Fruit fly (Drosophila melanogaster): ENCODE data around the gene CG15537.

Gene CG15537

DNA sequence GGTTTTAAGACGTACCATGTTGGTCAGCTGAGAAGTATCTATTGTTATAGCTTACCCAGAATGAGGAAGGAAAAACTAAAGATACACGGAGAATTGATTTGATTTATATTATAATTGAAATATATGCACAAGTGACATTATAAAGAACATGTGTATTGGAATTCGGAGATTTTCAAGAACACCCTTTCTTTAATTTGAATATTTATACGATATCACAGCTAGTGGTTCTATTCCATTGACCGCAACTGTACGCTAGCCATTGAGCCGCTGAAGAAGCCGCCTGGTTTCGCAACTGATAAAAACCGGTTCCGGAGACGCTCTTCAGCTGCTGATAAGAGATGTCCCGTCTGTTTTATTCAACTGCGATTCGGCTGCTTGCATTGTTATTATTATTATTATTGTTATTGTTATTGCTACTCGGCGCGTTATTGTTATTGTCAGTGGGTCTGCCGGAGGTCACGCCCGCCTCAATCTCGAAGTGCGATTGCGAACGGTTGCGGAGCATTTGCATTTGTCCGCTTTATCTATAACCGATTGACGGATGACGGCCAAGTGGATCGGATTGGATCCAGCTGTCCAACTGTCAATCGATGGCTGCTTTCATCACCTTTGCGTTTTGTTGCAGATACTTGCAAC, 18.3 kb upstream of the CG15537 start (continued):
- TF ChIP-seq Hr4 (GFP tag; optimal IDR thresholded peaks at IDR 0.05) (peak; percentile 54), Smox (GFP tag; optimal IDR thresholded peaks at IDR 0.05) (no peak), CG11762 (GFP tag; optimal IDR thresholded peaks at IDR 0.05; ENCODE audit: insufficient read depth) (peak; percentile 43), Sox102F (GFP tag; optimal IDR thresholded peaks at IDR 0.05) (peak; percentile 45), OdsH (GFP tag; optimal IDR thresholded peaks at IDR 0.05) (peak; percentile 61), achi (GFP tag; optimal IDR thresholded peaks at IDR 0.05) (peak; percentile 62), net (GFP tag; optimal IDR thresholded peaks at IDR 0.05) (peak; percentile 36), Sox14 (GFP tag; optimal IDR thresholded peaks at IDR 0.05) (peak; percentile 48), fd59A (GFP tag; optimal IDR thresholded peaks at IDR 0.05) (peak; percentile 16), Hr39 (GFP tag; optimal IDR thresholded peaks at IDR 0.05) (peak; percentile 27), lz (GFP tag; optimal IDR thresholded peaks at IDR 0.05) (peak; percentile 24), esn (GFP tag; optimal IDR thresholded peaks at IDR 0.05) (peak; percentile 59), vri (GFP tag; optimal IDR thresholded peaks at IDR 0.05) (peak; percentile 7), acj6 (GFP tag; optimal IDR thresholded peaks at IDR 0.05) (peak; percentile 60), dsx (GFP tag; optimal IDR thresholded peaks at IDR 0.05; ENCODE audit: poor library complexity, severe bottlenecking) (peak; percentile 52), CG6808 (GFP tag; optimal IDR thresholded peaks at IDR 0.05) (peak; percentile 65), pdm3 (GFP tag; optimal IDR thresholded peaks at IDR 0.05) (peak; percentile 58), Ets21C (GFP tag; optimal IDR thresholded peaks at IDR 0.05) (no peak), Sox15 (GFP tag; optimal IDR thresholded peaks at IDR 0.05) (peak; percentile 22), fd85E (GFP tag; optimal IDR thresholded peaks at IDR 0.05) (peak; percentile 26), CG31627 (GFP tag; optimal IDR thresholded peaks at IDR 0.05) (peak; percentile 31), CG8119 (GFP tag; IDR thresholded peaks at IDR 0.05) (peak; percentile 54; the same call in 1 of the 3 replicates), Eip75B (GFP tag; optimal IDR thresholded peaks at IDR 0.05) (peak; percentile 45), CG15336 (GFP tag; IDR thresholded peaks at IDR 0.05) (peak; percentile 67), Hr38 (GFP tag; optimal IDR thresholded peaks at IDR 0.05) (no peak), eg (GFP tag; IDR thresholded peaks at IDR 0.05) (peak; percentile 71), CG11294 (GFP tag; IDR thresholded peaks at IDR 0.05) (no peak), cyc (GFP tag; optimal IDR thresholded peaks at IDR 0.05) (peak; percentile 6), CG9139 (GFP tag; optimal IDR thresholded peaks at IDR 0.05) (peak; percentile 25), CG3919 (GFP tag; optimal IDR thresholded peaks at IDR 0.05) (peak; percentile 49), Eip93F (GFP tag; optimal IDR thresholded peaks at IDR 0.05) (no peak), CG1621 (tag; optimal IDR thresholded peaks at IDR 0.05) (peak; percentile 46), Met (GFP tag; optimal IDR thresholded peaks at IDR 0.05) (peak; percentile 59), CG6276 (GFP tag; optimal IDR thresholded peaks at IDR 0.05) (peak; percentile 48), Eip78C (GFP tag) (peak; percentile 92), CG11902 (GFP tag; optimal IDR thresholded peaks at IDR 0.05) (peak; percentile 24), dac (GFP tag; optimal IDR thresholded peaks at IDR 0.05) (no peak), CG3032 (tag; optimal IDR thresholded peaks at IDR 0.05) (peak; percentile 52), fkh (GFP tag; optimal IDR thresholded peaks at IDR 0.05) (no peak), CG6163 (GFP tag; IDR thresholded peaks at IDR 0.05) (peak; percentile 71)

DNA sequence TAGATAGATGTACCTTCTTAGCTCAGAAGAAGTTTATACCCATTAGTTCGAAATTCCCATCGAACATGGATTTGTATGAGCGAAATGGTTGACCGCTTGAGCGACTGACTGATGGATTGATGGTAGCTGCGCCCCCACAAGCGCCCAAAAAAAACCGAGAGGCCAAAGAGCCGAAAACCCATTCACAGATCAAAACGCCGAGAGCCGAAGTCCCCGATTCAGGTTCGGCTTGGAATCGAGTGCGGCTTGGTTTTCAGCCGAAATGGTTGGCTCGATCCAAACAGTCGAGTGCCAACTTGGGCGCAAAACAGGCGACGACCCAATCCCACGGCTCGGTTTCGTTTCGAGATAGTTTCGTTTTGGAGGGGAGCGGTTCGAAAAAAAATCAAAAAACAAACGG, 16.8 kb upstream of the CG15537 start:
- peak; percentile 41; the same call in 1 of the 3 replicates for TF ChIP-seq CG6163 (GFP tag; IDR thresholded peaks at IDR 0.05)
- no peak for TF ChIP-seq ss (GFP tag; optimal IDR thresholded peaks at IDR 0.05)
- peak; percentile 18; the same call in 1 of the 2 replicates for TF ChIP-seq CG15336 (GFP tag; IDR thresholded peaks at IDR 0.05)
- TF ChIP-seq CG6854 (GFP tag; optimal IDR thresholded peaks at IDR 0.05): peak; percentile 21
- TF ChIP-seq svp (GFP tag): peak; percentile 50
- TF ChIP-seq CG10631 (GFP tag; optimal IDR thresholded peaks at IDR 0.05): no peak
- no peak for TF ChIP-seq CG4318 (GFP tag; optimal IDR thresholded peaks at IDR 0.05)
- TF ChIP-seq Met (GFP tag; optimal IDR thresholded peaks at IDR 0.05): no peak
- TF ChIP-seq vri (GFP tag; optimal IDR thresholded peaks at IDR 0.05): no peak
- no peak for TF ChIP-seq fd59A (GFP tag; optimal IDR thresholded peaks at IDR 0.05)
- TF ChIP-seq salr (GFP tag; optimal IDR thresholded peaks at IDR 0.05): no peak
- peak; percentile 26 for TF ChIP-seq Eip78C (GFP tag)
- TF ChIP-seq CG11902 (GFP tag; optimal IDR thresholded peaks at IDR 0.05): no peak
- TF ChIP-seq Hr4 (GFP tag; optimal IDR thresholded peaks at IDR 0.05): no peak
- no peak for TF ChIP-seq esn (GFP tag; optimal IDR thresholded peaks at IDR 0.05)
- no peak for TF ChIP-seq cyc (GFP tag; optimal IDR thresholded peaks at IDR 0.05)
- no peak for TF ChIP-seq dsx (GFP tag; optimal IDR thresholded peaks at IDR 0.05; ENCODE audit: poor library complexity, severe bottlenecking)
- TF ChIP-seq Hr39 (GFP tag; optimal IDR thresholded peaks at IDR 0.05): no peak
- peak; percentile 10; the same call in 1 of the 3 replicates for TF ChIP-seq eg (GFP tag; IDR thresholded peaks at IDR 0.05)
- TF ChIP-seq fd85E (GFP tag; optimal IDR thresholded peaks at IDR 0.05): no peak
- TF ChIP-seq OdsH (GFP tag; optimal IDR thresholded peaks at IDR 0.05): no peak

Data from whole organism, prepupa.